Fruit fly (Drosophila melanogaster): Measurements from ENCODE around the gene CG13731.

The CG13731 gene

DNA sequence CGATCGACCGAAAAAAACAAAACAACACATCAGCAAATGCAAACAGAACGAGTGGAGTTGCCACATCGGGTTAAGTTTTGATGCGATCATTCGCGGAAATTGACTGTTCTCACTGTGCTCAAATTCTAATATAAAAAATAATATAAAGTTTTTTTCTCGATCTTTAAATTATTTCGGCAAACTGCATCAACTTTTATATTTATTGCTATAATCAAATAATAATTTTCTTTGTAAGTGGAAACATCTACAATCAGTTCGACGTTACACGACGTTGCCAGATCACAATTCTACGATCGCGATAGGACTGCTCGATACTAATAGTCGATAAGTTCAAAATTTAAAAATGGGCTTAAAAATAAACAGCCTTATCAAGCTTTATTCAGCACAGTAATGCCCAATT is 40.0 kb upstream of the CG13731 start, which contains the start of gene Gorab (continued):
- TF ChIP-seq slou (GFP tag; optimal IDR thresholded peaks at IDR 0.05) (peak; percentile 79), CG1832 (GFP tag; optimal IDR thresholded peaks at IDR 0.05) (no peak), CG10565 (GFP tag; optimal IDR thresholded peaks at IDR 0.05) (no peak), CG15514 (GFP tag; optimal IDR thresholded peaks at IDR 0.05) (peak; percentile 86), run (tag; optimal IDR thresholded peaks at IDR 0.05) (no peak), Atf3 (GFP tag; optimal IDR thresholded peaks at IDR 0.05) (peak; percentile 83), trem (tag; optimal IDR thresholded peaks at IDR 0.05) (peak; percentile 91), hkb (optimal IDR thresholded peaks at IDR 0.05) (peak; percentile 22), hkb (GFP tag; IDR thresholded peaks at IDR 0.05) (peak; percentile 81), ttk (GFP tag; IDR thresholded peaks at IDR 0.05) (peak; percentile 95), CG4854 (GFP tag; optimal IDR thresholded peaks at IDR 0.05) (peak; percentile 79), wek (GFP tag; optimal IDR thresholded peaks at IDR 0.05) (no peak), CG34224 (GFP tag; IDR thresholded peaks at IDR 0.05; ENCODE audit: partially characterized antibody) (no peak), CG6254 (GFP tag; optimal IDR thresholded peaks at IDR 0.05) (peak; percentile 51), CG15696 (tag; optimal IDR thresholded peaks at IDR 0.05) (peak; percentile 86), chif (GFP tag; optimal IDR thresholded peaks at IDR 0.05) (peak; percentile 62 to 79), tll (GFP tag; optimal IDR thresholded peaks at IDR 0.05) (peak in 1 of 2 experiments; percentile 31), fru (optimal IDR thresholded peaks at IDR 0.05) (no peak), Meics (GFP tag; optimal IDR thresholded peaks at IDR 0.05) (peak; percentile 79), CG12155 (GFP tag; optimal IDR thresholded peaks at IDR 0.05) (peak; percentile 90), danr (GFP tag; IDR thresholded peaks at IDR 0.05) (peak; percentile 61; the same call in 1 of the 2 replicates), CG10321 (GFP tag; IDR thresholded peaks at IDR 0.05) (peak; percentile 52; the same call in 1 of the 2 replicates), abd-A (tag; optimal IDR thresholded peaks at IDR 0.05) (no peak), da (GFP tag; optimal IDR thresholded peaks at IDR 0.05) (peak; percentile 39), CG8281 (tag; optimal IDR thresholded peaks at IDR 0.05) (peak; percentile 29), ato (GFP tag; IDR thresholded peaks at IDR 0.05; ENCODE audit: partially characterized antibody) (no peak), sug (tag; optimal IDR thresholded peaks at IDR 0.05) (peak; percentile 74), CG42726 (GFP tag; IDR thresholded peaks at IDR 0.05; ENCODE audit: partially characterized antibody) (no peak), zfh2 (GFP tag; optimal IDR thresholded peaks at IDR 0.05) (peak; percentile 67), dm (GFP tag; optimal IDR thresholded peaks at IDR 0.05) (peak; percentile 69), CG3163 (GFP tag; optimal IDR thresholded peaks at IDR 0.05) (peak; percentile 24), Deaf1 (tag; optimal IDR thresholded peaks at IDR 0.05) (peak; percentile 52), tup (GFP tag; optimal IDR thresholded peaks at IDR 0.05) (peak; percentile 77), repo (GFP tag; optimal IDR thresholded peaks at IDR 0.05) (peak; percentile 55), cato (GFP tag; optimal IDR thresholded peaks at IDR 0.05; ENCODE audit: borderline replicate concordance) (peak; percentile 83), eyg (GFP tag; optimal IDR thresholded peaks at IDR 0.05) (no peak), croc (GFP tag; conservative IDR thresholded peaks at IDR 0.05) (peak; percentile 86), odd (GFP tag; optimal IDR thresholded peaks at IDR 0.05) (peak; percentile 39), dpn (GFP tag; optimal IDR thresholded peaks at IDR 0.05) (peak; percentile 83 to 93), pzg (GFP tag; optimal IDR thresholded peaks at IDR 0.05) (peak; percentile 54), gro (GFP tag; optimal IDR thresholded peaks at IDR 0.05) (peak; percentile 72), CG17568 (GFP tag; optimal IDR thresholded peaks at IDR 0.05) (peak; percentile 68), E2f1 (GFP tag; IDR thresholded peaks at IDR 0.05) (peak; percentile 96), CG8089 (GFP tag; optimal IDR thresholded peaks at IDR 0.05) (peak; percentile 59), Med (GFP tag) (peak; percentile 95), HLHmδ (GFP tag; optimal IDR thresholded peaks at IDR 0.05) (no peak), Sox100B (GFP tag; optimal IDR thresholded peaks at IDR 0.05) (peak; percentile 69), hb (GFP tag; IDR thresholded peaks at IDR 0.05; ENCODE audit: partially characterized antibody) (no peak), lbe (GFP tag; optimal IDR thresholded peaks at IDR 0.05) (peak; percentile 90), ac (GFP tag; optimal IDR thresholded peaks at IDR 0.05) (peak; percentile 13)
